Worm (Caenorhabditis elegans): ENCODE data around the gene apm-3.

- TF ChIP-seq ZK546.5 (tag; optimal IDR thresholded peaks at IDR 0.05) (no peak), ceh-28 (tag; optimal IDR thresholded peaks at IDR 0.05) (no peak), nhr-12 (tag; optimal IDR thresholded peaks at IDR 0.05) (no peak), nhr-11 (tag; optimal IDR thresholded peaks at IDR 0.05) (no peak), nhr-28 (tag; optimal IDR thresholded peaks at IDR 0.05) (no peak)
Measured at ce11 chrX:960139-960538, 5.4 kb downstream of the apm-3 start.

All from whole organism, L3 larva.